Worm (Caenorhabditis elegans): Measurements from ENCODE around the gene C24F3.2.

- TF ChIP-seq mdl-1 (tag; optimal IDR thresholded peaks at IDR 0.05) (no peak), lin-39 (tag; optimal IDR thresholded peaks at IDR 0.05) (no peak), ztf-11 (tag; optimal IDR thresholded peaks at IDR 0.05) (no peak), ztf-1 (GFP tag; conservative IDR thresholded peaks at IDR 0.05) (no peak), fos-1 (tag; optimal IDR thresholded peaks at IDR 0.05) (no peak)
Measured at ce11 chrIV:10188505-10188904, 33.8 kb upstream of the C24F3.2 start.
